Worm (Caenorhabditis elegans) whole organism, L4/young adult: ENCODE data around the gene ZK1098.6.

Experiments
- W03F9.2 ChIP-seq: fragments of 150-350 bp; optimal IDR thresholded peaks from 2 replicates; lab custom pipeline; 2014; ENCODE audit warnings: missing biosample characterization, missing genetic modification characterization
- dao-5 ChIP-seq: sonication (generic microtip); optimal IDR thresholded peaks from 2 replicates; lab custom pipeline; 2016; ENCODE audit warnings: missing genotype, missing genetic modification characterization, moderate library complexity, missing compliant biosample characterization
- him-1 ChIP-seq: sonication (generic microtip); optimal IDR thresholded peaks from 2 replicates; lab custom pipeline; 2016; ENCODE audit warnings: missing genotype, missing genetic modification reagents, missing genetic modification characterization, missing compliant biosample characterization

ce11 chrIII:9568451-9568850 is 41.5 kb downstream of the ZK1098.6 start, which contains the start of gene C48B4.13:
- TF ChIP-seq him-1 (tag; lab: Kevin White, UChicago) (no peak), dao-5 (tag; lab: Kevin White, UChicago) (no peak), W03F9.2 (no peak)
